Worm (Caenorhabditis elegans) whole organism, L2 larva: Measurements from ENCODE around the gene F07G11.3.

Experiments
- F13H6.1 ChIP-seq: sonication (generic microtip); optimal IDR thresholded peaks from 2 replicates; lab custom pipeline; 2016; ENCODE audit warnings: missing genetic modification characterization, missing compliant biosample characterization
- Y55F3AM.14 ChIP-seq: fragments of 200-800 bp; sonication (Bioruptor generic); optimal IDR thresholded peaks from 2 replicates; lab custom pipeline; 2018; ENCODE audit warnings: mild to moderate bottlenecking, missing genetic modification characterization, missing compliant biosample characterization
- ZK546.5 ChIP-seq: sonication (generic microtip); optimal IDR thresholded peaks from 2 replicates; lab custom pipeline; 2017; ENCODE audit warnings: missing biosample characterization, missing genetic modification characterization
- aly-2 ChIP-seq: fragments of 150-350 bp; optimal IDR thresholded peaks from 2 replicates; lab custom pipeline; 2014; ENCODE audit warnings: missing biosample characterization, missing genetic modification characterization
- ama-1 ChIP-seq: fragments of 150-350 bp; optimal IDR thresholded peaks from 2 replicates; lab custom pipeline; 2018; ENCODE audit warnings: inconsistent platforms
- ceh-16 ChIP-seq: fragments of 150-350 bp; optimal IDR thresholded peaks from 2 replicates; lab custom pipeline; 2014; ENCODE audit warnings: missing biosample characterization, missing genetic modification characterization
- ceh-82 ChIP-seq: fragments of 150-350 bp; optimal IDR thresholded peaks from 2 replicates; lab custom pipeline; 2014; ENCODE audit warnings: missing biosample characterization, missing genetic modification characterization
- crh-2 ChIP-seq: sonication (generic microtip); optimal IDR thresholded peaks from 2 replicates; lab custom pipeline; 2017; ENCODE audit warnings: missing biosample characterization, missing genetic modification characterization
- dmd-4 ChIP-seq: sonication (generic microtip); optimal IDR thresholded peaks from 2 replicates; lab custom pipeline; 2017; ENCODE audit warnings: missing biosample characterization, missing genetic modification characterization
- egl-27 ChIP-seq: sonication (generic microtip); optimal IDR thresholded peaks from 3 replicates; lab custom pipeline; 2017; ENCODE audit warnings: missing biosample characterization, missing genetic modification reagents, missing genetic modification characterization
- elt-1 ChIP-seq: fragments of 150-350 bp; optimal IDR thresholded peaks from 2 replicates; lab custom pipeline; 2014; ENCODE audit warnings: missing biosample characterization, missing genetic modification characterization
- elt-3 ChIP-seq: sonication (generic microtip); optimal IDR thresholded peaks from 2 replicates; lab custom pipeline; 2017; ENCODE audit warnings: missing biosample characterization, missing genetic modification characterization
- fos-1 ChIP-seq: fragments of 150-350 bp; optimal IDR thresholded peaks from 2 replicates; lab custom pipeline; 2014; ENCODE audit warnings: missing biosample characterization, missing genetic modification characterization
- lin-39 ChIP-seq: fragments of 150-350 bp; optimal IDR thresholded peaks from 2 replicates; lab custom pipeline; 2014; ENCODE audit warnings: missing biosample characterization, missing genetic modification reagents, missing genetic modification characterization
- mbf-1 ChIP-seq: sonication (generic microtip); optimal IDR thresholded peaks from 2 replicates; lab custom pipeline; 2017; ENCODE audit warnings: missing biosample characterization, missing genetic modification characterization
- mdl-1 ChIP-seq, 2 experiments: fragments of 150-350 bp in 1 of 2; sonication (generic microtip) in 1 of 2; optimal IDR thresholded peaks; 2 replicates each; lab custom pipeline; 2017; ENCODE audit warnings: missing biosample characterization in 2 of 2, missing genetic modification characterization in 2 of 2
- nhr-10 ChIP-seq: sonication (generic microtip); optimal IDR thresholded peaks from 2 replicates; lab custom pipeline; 2017; ENCODE audit warnings: missing biosample characterization, missing genetic modification characterization
- nhr-11 ChIP-seq: fragments of 150-350 bp; optimal IDR thresholded peaks from 2 replicates; lab custom pipeline; 2014; ENCODE audit warnings: missing biosample characterization, missing genetic modification characterization
- nhr-12 ChIP-seq: fragments of 150-350 bp; optimal IDR thresholded peaks from 2 replicates; lab custom pipeline; 2014; ENCODE audit warnings: missing biosample characterization, missing genetic modification characterization
- nhr-129 ChIP-seq: fragments of 150-350 bp; optimal IDR thresholded peaks from 2 replicates; lab custom pipeline; 2014; ENCODE audit warnings: missing biosample characterization, missing genetic modification characterization
- nhr-23 ChIP-seq: fragments of 150-350 bp; optimal IDR thresholded peaks from 2 replicates; lab custom pipeline; 2014; ENCODE audit warnings: missing biosample characterization, missing genetic modification reagents, missing genetic modification characterization
- nhr-237 ChIP-seq: fragments of 150-350 bp; optimal IDR thresholded peaks from 2 replicates; lab custom pipeline; 2014; ENCODE audit warnings: missing biosample characterization, missing genetic modification characterization
- nhr-6 ChIP-seq: fragments of 150-350 bp; optimal IDR thresholded peaks from 2 replicates; lab custom pipeline; 2014; ENCODE audit warnings: missing biosample characterization, missing genetic modification characterization
- peb-1 ChIP-seq: fragments of 150-350 bp; optimal IDR thresholded peaks from 2 replicates; lab custom pipeline; 2014; ENCODE audit warnings: missing biosample characterization, missing genetic modification characterization
- sem-4 ChIP-seq: fragments of 150-350 bp; optimal IDR thresholded peaks from 2 replicates; lab custom pipeline; 2014; ENCODE audit warnings: missing biosample characterization, missing genetic modification reagents, missing genetic modification characterization
- skn-1 ChIP-seq: sonication (generic microtip); optimal IDR thresholded peaks from 2 replicates; lab custom pipeline; 2017; ENCODE audit warnings: missing biosample characterization, missing genetic modification characterization
- sma-9 ChIP-seq, 2 experiments: fragments of 150-350 bp in 1 of 2; sonication (generic microtip) in 1 of 2; optimal IDR thresholded peaks; 2 replicates each; lab custom pipeline; 2014 to 2016; ENCODE audit warnings: missing genetic modification characterization in 2 of 2, mild to moderate bottlenecking in 1 of 2, missing biosample characterization in 1 of 2, missing compliant biosample characterization in 1 of 2, missing genetic modification reagents in 1 of 2, moderate library complexity in 1 of 2
- snpc-4 ChIP-seq: fragments of 150-350 bp; optimal IDR thresholded peaks from 2 replicates; lab custom pipeline; 2014; ENCODE audit warnings: missing biosample characterization, missing genetic modification characterization
- unc-39 ChIP-seq: fragments of 150-350 bp; optimal IDR thresholded peaks from 2 replicates; lab custom pipeline; 2014; ENCODE audit warnings: missing biosample characterization, missing genetic modification characterization
- unc-55 ChIP-seq: fragments of 150-350 bp; sonication (generic microtip); optimal IDR thresholded peaks from 3 replicates; lab custom pipeline; 2014; ENCODE audit warnings: missing biosample characterization, missing genetic modification reagents, missing genetic modification characterization
- unc-62 ChIP-seq: fragments of 150-350 bp; optimal IDR thresholded peaks from 2 replicates; lab custom pipeline; 2014; ENCODE audit warnings: missing biosample characterization, missing genetic modification reagents, missing genetic modification characterization
- zag-1 ChIP-seq: fragments of 150-350 bp; optimal IDR thresholded peaks from 2 replicates; lab custom pipeline; 2014; ENCODE audit warnings: missing biosample characterization, missing genetic modification characterization
- ztf-11 ChIP-seq: sonication (generic microtip); optimal IDR thresholded peaks from 2 replicates; lab custom pipeline; 2017; ENCODE audit warnings: missing biosample characterization, missing genetic modification characterization

The F07G11.3 gene

ce11 chrV:7298463-7298862 lies at the start of gene F07G11.3:
TSS of gene F07G11.3 (plus strand) at chrV:7298763.
- TF ChIP-seq unc-62 (GFP tag; lab: Kevin White, UChicago) (no peak), ztf-11 (no peak)

DNA sequence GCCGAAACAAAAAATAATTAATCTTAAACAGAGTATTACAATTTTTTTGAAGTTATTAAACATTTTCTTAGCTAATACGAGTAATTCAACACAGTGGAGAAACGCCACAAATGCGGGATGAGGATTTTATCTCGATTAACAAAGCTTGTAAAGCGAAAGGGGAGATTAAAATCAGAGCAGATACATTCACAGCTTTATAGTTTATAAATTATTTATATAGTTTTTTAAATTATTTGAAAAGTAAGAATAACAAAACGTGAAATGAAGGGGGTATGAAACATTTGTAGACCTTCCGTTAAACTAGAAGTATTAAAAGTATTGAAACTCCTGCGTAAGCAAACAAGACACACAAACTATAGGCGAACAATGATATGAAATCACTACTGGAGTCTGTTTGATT lies 43.5 kb upstream of the F07G11.3 start, which contains the start of gene C05C8.8:
Gene C05C8.8 (minus strand): TSS at position 101 of the 400 bp plus-strand sequence.
- TF ChIP-seq ZK546.5, result no peak
- TF ChIP-seq snpc-4 (tag; lab: Kevin White, UChicago), result no peak
- no peak for TF ChIP-seq ceh-16 (tag; lab: Kevin White, UChicago)
- TF ChIP-seq ztf-11, result no peak
- TF ChIP-seq ama-1 (lab: Kevin White, UChicago), result no peak

ce11 chrV:7258965-7259364 lies 39.6 kb upstream of the F07G11.3 start, which contains the start of gene C13A2.12:
TSS of gene C13A2.12 (plus strand) at chrV:7259265.
- no peak for TF ChIP-seq sma-9 (GFP tag; optimal IDR thresholded peaks at IDR 0.05; lab: Kevin White, UChicago)
- TF ChIP-seq sma-9 (tag; optimal IDR thresholded peaks at IDR 0.05; lab: Kevin White, UChicago), result no peak
- no peak for TF ChIP-seq nhr-10 (tag; lab: Kevin White, UChicago)
- TF ChIP-seq aly-2 (tag; lab: Kevin White, UChicago), result no peak
- TF ChIP-seq ceh-16 (tag; lab: Kevin White, UChicago), result no peak
- no peak for TF ChIP-seq ceh-82 (tag; lab: Kevin White, UChicago)
- no peak for TF ChIP-seq skn-1
- no peak for TF ChIP-seq ama-1 (lab: Kevin White, UChicago)
- no peak for TF ChIP-seq nhr-12 (tag; lab: Kevin White, UChicago)
- TF ChIP-seq nhr-23 (tag; lab: Kevin White, UChicago), result no peak
- TF ChIP-seq snpc-4 (tag; lab: Kevin White, UChicago), result no peak
- no peak for TF ChIP-seq nhr-237 (tag; lab: Kevin White, UChicago)
- TF ChIP-seq mdl-1 (tag; optimal IDR thresholded peaks at IDR 0.05; lab: Kevin White, UChicago), result no peak
- no peak for TF ChIP-seq nhr-11 (tag; lab: Kevin White, UChicago)
- no peak for TF ChIP-seq sem-4 (tag; lab: Kevin White, UChicago)
- no peak for TF ChIP-seq Y55F3AM.14 (GFP tag; lab: Kevin White, UChicago)
- no peak for TF ChIP-seq unc-55 (GFP tag; lab: Kevin White, UChicago)
- no peak for TF ChIP-seq zag-1
- TF ChIP-seq unc-39 (tag; lab: Kevin White, UChicago), result no peak
- TF ChIP-seq egl-27 (tag; lab: Kevin White, UChicago), result no peak
- no peak for TF ChIP-seq fos-1 (tag; lab: Kevin White, UChicago)

DNA sequence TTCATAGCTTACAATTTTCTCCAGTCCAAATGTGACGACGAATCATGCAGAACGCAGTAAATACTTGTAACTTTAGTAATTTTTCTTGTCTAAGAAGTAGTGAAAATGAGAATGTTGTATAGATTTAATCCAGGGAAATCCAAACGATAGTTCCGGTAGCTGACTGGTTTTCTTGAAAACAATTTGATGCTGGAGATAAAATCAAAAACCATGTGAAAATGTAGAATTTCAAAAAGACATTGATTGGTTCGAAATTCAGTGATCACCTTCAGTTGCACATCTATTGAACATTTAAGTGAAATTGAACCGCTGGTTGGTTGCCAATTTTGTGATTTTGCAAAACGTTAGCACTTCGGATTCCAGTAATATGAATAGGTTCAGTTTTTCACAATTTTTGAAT lies 34.5 kb upstream of the F07G11.3 start, which contains the start of gene C13A2.9:
Gene C13A2.9 (minus strand): TSS at position 101 of the 400 bp plus-strand sequence.
- TF ChIP-seq unc-62 (GFP tag; lab: Kevin White, UChicago) (no peak), elt-1 (no peak), F13H6.1 (tag; lab: Kevin White, UChicago) (no peak), aly-2 (tag; lab: Kevin White, UChicago) (no peak), dmd-4 (tag; lab: Kevin White, UChicago) (no peak), nhr-11 (tag; lab: Kevin White, UChicago) (no peak), peb-1 (tag; lab: Kevin White, UChicago) (no peak)

DNA sequence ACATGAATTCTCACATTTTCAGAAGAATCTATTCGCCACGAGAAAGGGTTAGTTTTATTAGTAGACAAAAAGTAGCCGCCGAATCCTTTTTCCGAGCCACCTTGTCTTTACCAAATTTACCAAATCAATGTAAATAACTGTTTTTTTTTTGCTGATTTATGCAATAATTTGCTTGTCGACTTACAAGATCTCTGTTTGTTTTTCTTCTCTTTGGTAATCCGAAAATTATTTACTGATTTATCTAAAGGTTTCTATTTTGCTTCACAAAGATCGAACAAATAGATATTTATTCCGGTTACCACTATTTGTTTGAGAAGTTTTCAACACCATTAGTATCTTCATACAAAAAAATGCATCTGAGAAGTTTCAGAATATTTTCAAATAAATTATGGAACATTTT lies 32.5 kb upstream of the F07G11.3 start, which contains the start of gene C13A2.7:
Gene C13A2.7 (plus strand): TSS at position 301 of the 400 bp plus-strand sequence.
- TF ChIP-seq lin-39 (no peak), unc-39 (tag; lab: Kevin White, UChicago) (no peak), mbf-1 (no peak), nhr-129 (tag; lab: Kevin White, UChicago) (no peak), nhr-237 (tag; lab: Kevin White, UChicago) (no peak), peb-1 (tag; lab: Kevin White, UChicago) (no peak), unc-55 (GFP tag; lab: Kevin White, UChicago) (no peak), unc-62 (GFP tag; lab: Kevin White, UChicago) (no peak), elt-3 (no peak), nhr-6 (tag; lab: Kevin White, UChicago) (no peak), zag-1 (no peak), sem-4 (tag; lab: Kevin White, UChicago) (no peak), aly-2 (tag; lab: Kevin White, UChicago) (no peak), crh-2 (no peak), nhr-12 (tag; lab: Kevin White, UChicago) (no peak)
